Fruit fly (Drosophila melanogaster): ENCODE data around the gene Fkbp59.

Gene Fkbp59

dm6 chr2L:9930280-9930679 is 42.5 kb downstream of the Fkbp59 start, which contains the start of gene CG42367:
Gene CG42367, plus strand, starts transcription at chr2L:9930580.
- TF ChIP-seq Eip78C (GFP tag) (no peak), svp (GFP tag) (no peak), CG10631 (GFP tag; optimal IDR thresholded peaks at IDR 0.05) (no peak), cyc (GFP tag; optimal IDR thresholded peaks at IDR 0.05) (no peak), Sox14 (GFP tag; optimal IDR thresholded peaks at IDR 0.05) (no peak), Eip93F (GFP tag; optimal IDR thresholded peaks at IDR 0.05) (no peak), Ets21C (GFP tag; optimal IDR thresholded peaks at IDR 0.05) (no peak), fd59A (GFP tag; optimal IDR thresholded peaks at IDR 0.05) (no peak), CG10669 (GFP tag; optimal IDR thresholded peaks at IDR 0.05) (no peak), fd85E (GFP tag; optimal IDR thresholded peaks at IDR 0.05) (no peak), CG8119 (GFP tag; IDR thresholded peaks at IDR 0.05) (no peak), Sox102F (GFP tag; optimal IDR thresholded peaks at IDR 0.05) (no peak), ss (GFP tag; optimal IDR thresholded peaks at IDR 0.05) (no peak), achi (GFP tag; optimal IDR thresholded peaks at IDR 0.05) (no peak), pdm3 (GFP tag; optimal IDR thresholded peaks at IDR 0.05) (no peak)

- TF ChIP-seq net (GFP tag; optimal IDR thresholded peaks at IDR 0.05) (no peak), CG8632 (GFP tag; optimal IDR thresholded peaks at IDR 0.05) (no peak), cyc (GFP tag; optimal IDR thresholded peaks at IDR 0.05) (no peak), CG6163 (GFP tag; IDR thresholded peaks at IDR 0.05) (no peak), dsx (GFP tag; optimal IDR thresholded peaks at IDR 0.05; ENCODE audit: poor library complexity, severe bottlenecking) (no peak), fkh (GFP tag; optimal IDR thresholded peaks at IDR 0.05) (no peak), Smox (GFP tag; optimal IDR thresholded peaks at IDR 0.05) (no peak), CG16779 (tag; optimal IDR thresholded peaks at IDR 0.05) (no peak), fd85E (GFP tag; optimal IDR thresholded peaks at IDR 0.05) (no peak)
Observed at dm6 chr2L:9933063-9933462, 45.3 kb downstream of the Fkbp59 start, which contains the start of gene Cpr30F. Gene Cpr30F, minus strand, starts transcription at chr2L:9933163.

- TF ChIP-seq CG31627 (GFP tag; optimal IDR thresholded peaks at IDR 0.05) (peak; percentile 9), spab (GFP tag; optimal IDR thresholded peaks at IDR 0.05) (no peak), cyc (GFP tag; optimal IDR thresholded peaks at IDR 0.05) (peak; percentile 40), lz (GFP tag; optimal IDR thresholded peaks at IDR 0.05) (peak; percentile 41), CG6163 (GFP tag; IDR thresholded peaks at IDR 0.05) (peak; percentile 53; the same call in 2 of the 3 replicates), pdm3 (GFP tag; optimal IDR thresholded peaks at IDR 0.05) (no peak)
Observed at dm6 chr2L:9937908-9938307, 50.1 kb downstream of the Fkbp59 start, which contains the start of gene Arglu1. Gene Arglu1, minus strand, starts transcription at chr2L:9938134.

dm6 chr2L:9938631-9939256 is 50.9 kb downstream of the Fkbp59 start, which contains the start of the genes Datp and CG4619:
Gene Datp, minus strand, starts transcription at chr2L:9938790.
Gene CG4619, plus strand, starts transcription at chr2L:9938863.
- no peak for TF ChIP-seq Eip75B (GFP tag; optimal IDR thresholded peaks at IDR 0.05)
- no peak for TF ChIP-seq CG16779 (tag; optimal IDR thresholded peaks at IDR 0.05)
- peak; percentile 58 for TF ChIP-seq esn (GFP tag; optimal IDR thresholded peaks at IDR 0.05)
- no peak for TF ChIP-seq CG32006 (GFP tag; optimal IDR thresholded peaks at IDR 0.05)
- no peak for TF ChIP-seq CG8319 (GFP tag; optimal IDR thresholded peaks at IDR 0.05)
- TF ChIP-seq cyc (GFP tag; optimal IDR thresholded peaks at IDR 0.05): peak; percentile 42
- peak; percentile 59 for TF ChIP-seq vri (GFP tag; optimal IDR thresholded peaks at IDR 0.05)
- no peak for TF ChIP-seq fkh (GFP tag; optimal IDR thresholded peaks at IDR 0.05)
- TF ChIP-seq salr (GFP tag; optimal IDR thresholded peaks at IDR 0.05): no peak
- TF ChIP-seq Eip78C (GFP tag): peak; percentile 74
- no peak for TF ChIP-seq achi (GFP tag; optimal IDR thresholded peaks at IDR 0.05)
- no peak for TF ChIP-seq pdm3 (GFP tag; optimal IDR thresholded peaks at IDR 0.05)
- TF ChIP-seq CG9139 (GFP tag; optimal IDR thresholded peaks at IDR 0.05): no peak
- peak; percentile 56; the same call in 1 of the 3 replicates for TF ChIP-seq eg (GFP tag; IDR thresholded peaks at IDR 0.05)
- TF ChIP-seq CG10669 (GFP tag; optimal IDR thresholded peaks at IDR 0.05): no peak
- no peak for TF ChIP-seq CG4318 (GFP tag; optimal IDR thresholded peaks at IDR 0.05)
- no peak for TF ChIP-seq Eip93F (GFP tag; optimal IDR thresholded peaks at IDR 0.05)
- TF ChIP-seq Ets21C (GFP tag; optimal IDR thresholded peaks at IDR 0.05): no peak
- no peak for TF ChIP-seq Hr39 (GFP tag; optimal IDR thresholded peaks at IDR 0.05)
- TF ChIP-seq OdsH (GFP tag; optimal IDR thresholded peaks at IDR 0.05): no peak
- no peak for TF ChIP-seq CG11902 (GFP tag; optimal IDR thresholded peaks at IDR 0.05)
- TF ChIP-seq dsx (GFP tag; optimal IDR thresholded peaks at IDR 0.05; ENCODE audit: poor library complexity, severe bottlenecking): no peak
- TF ChIP-seq CG6276 (GFP tag; optimal IDR thresholded peaks at IDR 0.05): no peak
- TF ChIP-seq Sox102F (GFP tag; optimal IDR thresholded peaks at IDR 0.05): no peak
- peak; percentile 13 for TF ChIP-seq Ets96B (tag; optimal IDR thresholded peaks at IDR 0.05)
- peak; percentile 2 for TF ChIP-seq Sox14 (GFP tag; optimal IDR thresholded peaks at IDR 0.05)
- no peak for TF ChIP-seq spab (GFP tag; optimal IDR thresholded peaks at IDR 0.05)
- peak; percentile 61 for TF ChIP-seq CG3919 (GFP tag; optimal IDR thresholded peaks at IDR 0.05)
- peak; percentile 19 for TF ChIP-seq fd59A (GFP tag; optimal IDR thresholded peaks at IDR 0.05)
- no peak for TF ChIP-seq Blimp-1 (GFP tag; optimal IDR thresholded peaks at IDR 0.05)
- 0 out of 3 replicates have a peak, but pooled peaks have one; percentile 29 for TF ChIP-seq CG6163 (GFP tag; IDR thresholded peaks at IDR 0.05)
- no peak for TF ChIP-seq CG10631 (GFP tag; optimal IDR thresholded peaks at IDR 0.05)
- no peak for TF ChIP-seq Gug (GFP tag; IDR thresholded peaks at IDR 0.05)
